ENCODE assay signal across 4 fruit fly cellular contexts in the genomic region with DNA sequence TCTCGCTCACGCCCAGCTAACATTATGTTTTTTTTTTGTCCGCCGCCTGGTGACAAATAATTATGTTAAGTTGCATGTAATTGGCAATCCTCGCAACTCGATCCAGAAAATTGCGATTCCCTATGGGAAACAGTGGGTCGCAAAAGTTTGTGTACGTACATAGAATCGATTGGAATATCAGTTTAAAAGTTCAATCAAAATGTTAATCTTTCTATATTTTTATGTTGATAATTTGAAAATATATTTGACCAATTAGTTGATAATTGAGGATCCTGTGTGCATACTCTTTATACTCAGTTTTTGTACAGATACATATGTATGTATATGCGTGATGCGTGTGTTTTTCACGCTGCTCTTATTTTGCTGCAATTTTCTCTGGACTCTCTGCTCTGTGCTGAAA.
A peak's percentile ranks its signal among the peaks of the same experiment; 100 is the strongest.
TF ChIP-seq lines count a peak whose summit lies in the region.

No protein-coding gene starts in this region.

- TF ChIP-seq CTCF in whole organism, embryonic (GFP tag; optimal IDR thresholded peaks at IDR 0.05; lab: Kevin White, UChicago), result no peak

TF ChIP-seq in whole organism, embryonic, 481 proteins besides CTCF, POLR2A, EP300 and RAD21 (continues in another document):
- TF ChIP-seq CG7745 (tag; optimal IDR thresholded peaks at IDR 0.05; lab: Kevin White, UChicago) (no peak), CG33213 (GFP tag; optimal IDR thresholded peaks at IDR 0.05; lab: Kevin White, UChicago) (no peak), Ptx1 (GFP tag; IDR thresholded peaks at IDR 0.05; lab: Robert Waterston, UW) (0 out of 2 replicates have a peak, but pooled peaks have one; percentile 15), Lhr (GFP tag; optimal IDR thresholded peaks at IDR 0.05; lab: Kevin White, UChicago) (no peak), Med (GFP tag; lab: Kevin White, UChicago) (no peak), sens (GFP tag; lab: Kevin White, UChicago) (peak; percentile 49), gem (tag; optimal IDR thresholded peaks at IDR 0.05; lab: Kevin White, UChicago) (peak; percentile 10), CG13894 (tag; optimal IDR thresholded peaks at IDR 0.05; lab: Kevin White, UChicago) (no peak), CG2116 (GFP tag; optimal IDR thresholded peaks at IDR 0.05; lab: Kevin White, UChicago) (no peak), inv (GFP tag; IDR thresholded peaks at IDR 0.05; lab: Robert Waterston, UW; ENCODE audit: partially characterized antibody) (no peak), CG9817 (tag; optimal IDR thresholded peaks at IDR 0.05; lab: Kevin White, UChicago) (no peak), hth (optimal IDR thresholded peaks at IDR 0.05; lab: Kevin White, UChicago) (no peak), zfh2 (GFP tag; optimal IDR thresholded peaks at IDR 0.05; lab: Kevin White, UChicago) (no peak), CG11093 (GFP tag; IDR thresholded peaks at IDR 0.05; lab: Robert Waterston, UW) (peak; percentile 11; the same call in 1 of the 3 replicates), CG8388 (GFP tag; optimal IDR thresholded peaks at IDR 0.05; lab: Kevin White, UChicago) (peak; percentile 70), caup (GFP tag; optimal IDR thresholded peaks at IDR 0.05; lab: Kevin White, UChicago; ENCODE audit: severe bottlenecking) (no peak), pan (optimal IDR thresholded peaks at IDR 0.05; lab: Kevin White, UChicago) (no peak), pan (GFP tag; optimal IDR thresholded peaks at IDR 0.05 in 1 of 2, IDR thresholded peaks at IDR 0.05 in 1 of 2) (peak in 1 of 2 experiments; percentile 25), Sox102F (GFP tag; optimal IDR thresholded peaks at IDR 0.05; lab: Kevin White, UChicago) (peak; percentile 0), bsh (GFP tag; optimal IDR thresholded peaks at IDR 0.05; lab: Kevin White, UChicago) (peak in 1 of 2 experiments; percentile 11), Drgx (GFP tag; IDR thresholded peaks at IDR 0.05; lab: Robert Waterston, UW) (peak; percentile 79)

TF ChIP-seq in whole organism, prepupa, 60 proteins besides CTCF, POLR2A, EP300 and RAD21 (continues in another document):
- peak; percentile 76 for TF ChIP-seq CG3032 (tag; optimal IDR thresholded peaks at IDR 0.05; lab: Kevin White, UChicago)
- TF ChIP-seq CG15336 (GFP tag; IDR thresholded peaks at IDR 0.05; lab: Robert Waterston, UW), result peak; percentile 81
- TF ChIP-seq Sox102F (GFP tag; optimal IDR thresholded peaks at IDR 0.05; lab: Kevin White, UChicago), result peak; percentile 25
- TF ChIP-seq CG11294 (GFP tag; IDR thresholded peaks at IDR 0.05; lab: Robert Waterston, UW), result peak; percentile 55
- TF ChIP-seq achi (GFP tag; optimal IDR thresholded peaks at IDR 0.05; lab: Kevin White, UChicago), result peak; percentile 67
- TF ChIP-seq CG9139 (GFP tag; optimal IDR thresholded peaks at IDR 0.05; lab: Kevin White, UChicago), result peak; percentile 21
- TF ChIP-seq CG11902 (GFP tag; optimal IDR thresholded peaks at IDR 0.05; lab: Kevin White, UChicago), result peak; percentile 5
- peak; percentile 63 for TF ChIP-seq CG10669 (GFP tag; optimal IDR thresholded peaks at IDR 0.05; lab: Kevin White, UChicago)
- peak; percentile 83 for TF ChIP-seq CG8119 (GFP tag; IDR thresholded peaks at IDR 0.05; lab: Robert Waterston, UW)
- TF ChIP-seq CG11762 (GFP tag; optimal IDR thresholded peaks at IDR 0.05; lab: Kevin White, UChicago; ENCODE audit: insufficient read depth), result peak; percentile 29
- TF ChIP-seq esn (GFP tag; optimal IDR thresholded peaks at IDR 0.05; lab: Kevin White, UChicago), result peak; percentile 47
- no peak for TF ChIP-seq Eip93F (GFP tag; optimal IDR thresholded peaks at IDR 0.05; lab: Kevin White, UChicago)
- peak; percentile 87 for TF ChIP-seq Eip78C (GFP tag; lab: Kevin White, UChicago)
- no peak for TF ChIP-seq Blimp-1 (GFP tag; optimal IDR thresholded peaks at IDR 0.05; lab: Kevin White, UChicago)
- peak; percentile 12 for TF ChIP-seq CG16779 (tag; optimal IDR thresholded peaks at IDR 0.05; lab: Kevin White, UChicago)
- peak; percentile 70 for TF ChIP-seq Ets96B (tag; optimal IDR thresholded peaks at IDR 0.05; lab: Kevin White, UChicago)
- peak; percentile 64 for TF ChIP-seq Eip75B (GFP tag; optimal IDR thresholded peaks at IDR 0.05; lab: Kevin White, UChicago)
- no peak for TF ChIP-seq CG4318 (GFP tag; optimal IDR thresholded peaks at IDR 0.05; lab: Kevin White, UChicago)
- peak; percentile 40 for TF ChIP-seq CG34406 (GFP tag; optimal IDR thresholded peaks at IDR 0.05; lab: Kevin White, UChicago)
- TF ChIP-seq salr (GFP tag; optimal IDR thresholded peaks at IDR 0.05; lab: Kevin White, UChicago), result peak in 1 of 2 experiments; percentile 31
- TF ChIP-seq Met (GFP tag; optimal IDR thresholded peaks at IDR 0.05; lab: Kevin White, UChicago), result peak; percentile 60
- peak; percentile 61 for TF ChIP-seq svp (GFP tag; lab: Kevin White, UChicago)

TF ChIP-seq in whole organism, pupa, 21 proteins besides CTCF, POLR2A, EP300 and RAD21:
- no peak for TF ChIP-seq D1 (tag; optimal IDR thresholded peaks at IDR 0.05; lab: Kevin White, UChicago)
- peak; percentile 58 for TF ChIP-seq Pif1A (GFP tag; optimal IDR thresholded peaks at IDR 0.05; lab: Kevin White, UChicago)
- TF ChIP-seq rn (GFP tag; IDR thresholded peaks at IDR 0.05; lab: Robert Waterston, UW), result 0 out of 2 replicates have a peak, but pooled peaks have one; percentile 16
- TF ChIP-seq CG15710 (tag; optimal IDR thresholded peaks at IDR 0.05; lab: Kevin White, UChicago), result peak; percentile 71
- TF ChIP-seq CG12605 (GFP tag; IDR thresholded peaks at IDR 0.05; lab: Robert Waterston, UW), result peak; percentile 68
- peak; percentile 53 for TF ChIP-seq Pif1B (GFP tag; optimal IDR thresholded peaks at IDR 0.05; lab: Kevin White, UChicago)
- peak; percentile 51; the same call in 1 of the 2 replicates for TF ChIP-seq CG32121 (GFP tag; IDR thresholded peaks at IDR 0.05; lab: Robert Waterston, UW)
- TF ChIP-seq fd96Ca (GFP tag; IDR thresholded peaks at IDR 0.05; lab: Robert Waterston, UW), result peak; percentile 31; the same call in 1 of the 3 replicates
- peak; percentile 64 for TF ChIP-seq CG17806 (tag; optimal IDR thresholded peaks at IDR 0.05; lab: Kevin White, UChicago)
- peak; percentile 72 for TF ChIP-seq Ets98B (GFP tag; IDR thresholded peaks at IDR 0.05; lab: Robert Waterston, UW)
- TF ChIP-seq EcR (GFP tag; optimal IDR thresholded peaks at IDR 0.05; lab: Kevin White, UChicago), result no peak
- peak; percentile 27 for TF ChIP-seq CG13204 (GFP tag; optimal IDR thresholded peaks at IDR 0.05; lab: Kevin White, UChicago)
- peak; percentile 54 for TF ChIP-seq CG9948 (tag; optimal IDR thresholded peaks at IDR 0.05; lab: Kevin White, UChicago)
- no peak for TF ChIP-seq CG10348 (GFP tag; IDR thresholded peaks at IDR 0.05; lab: Robert Waterston, UW)
- peak; percentile 56 for TF ChIP-seq CG8301 (tag; optimal IDR thresholded peaks at IDR 0.05; lab: Kevin White, UChicago)
- peak; percentile 34 for TF ChIP-seq Snoo (tag; optimal IDR thresholded peaks at IDR 0.05; lab: Kevin White, UChicago)
- TF ChIP-seq CG4496 (GFP tag; IDR thresholded peaks at IDR 0.05; lab: Robert Waterston, UW), result peak; percentile 87
- peak; percentile 65 for TF ChIP-seq CG14655 (GFP tag; optimal IDR thresholded peaks at IDR 0.05; lab: Kevin White, UChicago)
- peak; percentile 56 for TF ChIP-seq CG34367 (tag; optimal IDR thresholded peaks at IDR 0.05; lab: Kevin White, UChicago)
- peak; percentile 43 for TF ChIP-seq gl (tag; optimal IDR thresholded peaks at IDR 0.05; lab: Kevin White, UChicago)
- TF ChIP-seq CG8159 (tag; optimal IDR thresholded peaks at IDR 0.05; lab: Kevin White, UChicago), result peak; percentile 75

TF ChIP-seq in whole organism, wandering third instar larva, 38 proteins besides CTCF, POLR2A, EP300 and RAD21:
- TF ChIP-seq OdsH (GFP tag; optimal IDR thresholded peaks at IDR 0.05; lab: Kevin White, UChicago), result peak; percentile 3
- no peak for TF ChIP-seq Dif (GFP tag; optimal IDR thresholded peaks at IDR 0.05; lab: Kevin White, UChicago; ENCODE audit: partially characterized antibody)
- TF ChIP-seq tai (GFP tag; optimal IDR thresholded peaks at IDR 0.05; lab: Kevin White, UChicago), result peak; percentile 25
- TF ChIP-seq ey (GFP tag; optimal IDR thresholded peaks at IDR 0.05; lab: Kevin White, UChicago), result peak; percentile 5
- TF ChIP-seq dmrt93B (GFP tag; optimal IDR thresholded peaks at IDR 0.05; lab: Kevin White, UChicago), result no peak
- TF ChIP-seq br (GFP tag; optimal IDR thresholded peaks at IDR 0.05; lab: Kevin White, UChicago), result no peak
- no peak for TF ChIP-seq sage (GFP tag; optimal IDR thresholded peaks at IDR 0.05; lab: Kevin White, UChicago)
- no peak for TF ChIP-seq Sp1 (GFP tag; optimal IDR thresholded peaks at IDR 0.05; lab: Kevin White, UChicago)
- TF ChIP-seq h (GFP tag; optimal IDR thresholded peaks at IDR 0.05; lab: Kevin White, UChicago), result peak; percentile 10
- TF ChIP-seq N (GFP tag; optimal IDR thresholded peaks at IDR 0.05; lab: Kevin White, UChicago), result no peak
- TF ChIP-seq CG9705 (GFP tag; optimal IDR thresholded peaks at IDR 0.05; lab: Kevin White, UChicago), result no peak
- no peak for TF ChIP-seq woc (GFP tag; optimal IDR thresholded peaks at IDR 0.05; lab: Kevin White, UChicago)
- no peak for TF ChIP-seq Rel (GFP tag; optimal IDR thresholded peaks at IDR 0.05; lab: Kevin White, UChicago)
- no peak for TF ChIP-seq Rel (tag; optimal IDR thresholded peaks at IDR 0.05; lab: Kevin White, UChicago)
- no peak for TF ChIP-seq Myc (optimal IDR thresholded peaks at IDR 0.05; lab: Kevin White, UChicago)
- TF ChIP-seq dl (GFP tag; optimal IDR thresholded peaks at IDR 0.05; lab: Kevin White, UChicago; ENCODE audit: insufficient read depth in 1 of 2, partially characterized antibody in 2 of 2), result no peak
- TF ChIP-seq Mio (GFP tag; optimal IDR thresholded peaks at IDR 0.05; lab: Kevin White, UChicago), result no peak
- no peak for TF ChIP-seq brk (GFP tag; optimal IDR thresholded peaks at IDR 0.05; lab: Kevin White, UChicago)
- peak; percentile 56 for TF ChIP-seq HLH106 (tag; optimal IDR thresholded peaks at IDR 0.05; lab: Kevin White, UChicago)
- TF ChIP-seq rgr (GFP tag; optimal IDR thresholded peaks at IDR 0.05; lab: Kevin White, UChicago), result peak; percentile 18
- TF ChIP-seq fru (GFP tag; optimal IDR thresholded peaks at IDR 0.05; lab: Kevin White, UChicago), result peak; percentile 36
- TF ChIP-seq Dfd (GFP tag; optimal IDR thresholded peaks at IDR 0.05; lab: Kevin White, UChicago), result no peak
- TF ChIP-seq foxo (GFP tag; optimal IDR thresholded peaks at IDR 0.05; lab: Kevin White, UChicago), result peak in 1 of 2 experiments; percentile 32
- TF ChIP-seq Hr83 (GFP tag; optimal IDR thresholded peaks at IDR 0.05; lab: Kevin White, UChicago; ENCODE audit: poor library complexity, severe bottlenecking), result no peak
- TF ChIP-seq usp (GFP tag; optimal IDR thresholded peaks at IDR 0.05; lab: Kevin White, UChicago), result no peak
